Worm (Caenorhabditis elegans) whole organism, L4/young adult: ENCODE measurements around the gene frpr-19.

Source experiments
- W03F9.2 ChIP-seq: fragments of 150-350 bp; optimal IDR thresholded peaks from 2 replicates; lab custom pipeline; 2014; ENCODE audit warnings: missing biosample characterization, missing genetic modification characterization
- dao-5 ChIP-seq: sonication (generic microtip); optimal IDR thresholded peaks from 2 replicates; lab custom pipeline; 2016; ENCODE audit warnings: missing genotype, missing genetic modification characterization, moderate library complexity, missing compliant biosample characterization
- him-1 ChIP-seq: sonication (generic microtip); optimal IDR thresholded peaks from 2 replicates; lab custom pipeline; 2016; ENCODE audit warnings: missing genotype, missing genetic modification reagents, missing genetic modification characterization, missing compliant biosample characterization

- TF ChIP-seq W03F9.2 (tag; lab: Kevin White, UChicago) (no peak), him-1 (tag; lab: Kevin White, UChicago) (peak; percentile 82), dao-5 (no peak)
Measured at ce11 chrIV:1824065-1824531, 42.6 kb upstream of the frpr-19 start, which contains the start of gene cmk-1.
